Fruit fly (Drosophila melanogaster): Measurements from ENCODE around the gene CG4374.

- TF ChIP-seq CG8478 (optimal IDR thresholded peaks at IDR 0.05) (no peak), CTCF (optimal IDR thresholded peaks at IDR 0.05) (no peak)
Measured at dm6 chr3R:23483563-23483962, 11.5 kb upstream of the CG4374 start, which contains the start of gene Ir94g.
